Fruit fly (Drosophila melanogaster) whole organism, embryonic: ENCODE results near the gene comm.

Source experiments
- Adf1 ChIP-seq: fragments of 200-800 bp; sonication (Bioruptor generic); IDR thresholded peaks from 2 replicates; pipeline ENCODE4 v1.3.6; 2022; ENCODE audit warnings: missing biosample characterization, missing genetic modification characterization
- Bteb2 ChIP-seq: fragments of 200-800 bp; sonication (Bioruptor generic); optimal IDR thresholded peaks from 2 replicates; lab custom pipeline; 2016; ENCODE audit warnings: missing biosample characterization, missing genetic modification characterization
- CG10267 ChIP-seq: fragments of 200-800 bp; sonication (Bioruptor generic); optimal IDR thresholded peaks from 2 replicates; lab custom pipeline; 2018; ENCODE audit warnings: missing biosample characterization, mild to moderate bottlenecking, missing genetic modification characterization, moderate library complexity
- CG12104 ChIP-seq: fragments of 200-800 bp; sonication (Bioruptor generic); optimal IDR thresholded peaks from 3 replicates; lab custom pipeline; 2016; ENCODE audit warnings: missing biosample characterization, missing genetic modification characterization
- CG1233 ChIP-seq: fragments of 200-800 bp; sonication (Bioruptor generic); optimal IDR thresholded peaks from 4 replicates; lab custom pipeline; 2018; ENCODE audit warnings: missing biosample characterization, mild to moderate bottlenecking, missing genetic modification characterization
- CG13894 ChIP-seq: fragments of 200-800 bp; sonication (Bioruptor generic); optimal IDR thresholded peaks from 3 replicates; lab custom pipeline; 2018; ENCODE audit warnings: missing biosample characterization, mild to moderate bottlenecking, missing genetic modification characterization, moderate library complexity
- CG14965 ChIP-seq: fragments of 200-800 bp; sonication (Bioruptor generic); optimal IDR thresholded peaks from 2 replicates; lab custom pipeline; 2016; ENCODE audit warnings: missing biosample characterization, missing genetic modification characterization, borderline replicate concordance
- CG1603 ChIP-seq: fragments of 200-800 bp; sonication (Bioruptor generic); optimal IDR thresholded peaks from 2 replicates; lab custom pipeline; 2019; ENCODE audit warnings: missing biosample characterization, mild to moderate bottlenecking, missing genetic modification characterization, moderate library complexity
- CG17829 ChIP-seq: fragments of 200-800 bp; optimal IDR thresholded peaks from 2 replicates; lab custom pipeline; 2019; ENCODE audit warnings: missing biosample characterization, mild to moderate bottlenecking, missing genetic modification characterization, moderate library complexity
- CG1792 ChIP-seq: fragments of 200-800 bp; sonication (Bioruptor generic); optimal IDR thresholded peaks from 2 replicates; lab custom pipeline; 2016; ENCODE audit warnings: missing biosample characterization, missing genetic modification characterization
- CG1832 ChIP-seq: fragments of 200-800 bp; sonication (Bioruptor generic); optimal IDR thresholded peaks from 2 replicates; lab custom pipeline; 2017; ENCODE audit warnings: missing biosample characterization, mild to moderate bottlenecking, missing genetic modification characterization, inconsistent platforms
- CG30431 ChIP-seq: fragments of 200-800 bp; sonication (Bioruptor generic); optimal IDR thresholded peaks from 2 replicates; lab custom pipeline; 2017; ENCODE audit warnings: missing biosample characterization, missing genetic modification characterization
- CG31441 ChIP-seq: fragments of 200-800 bp; sonication (Bioruptor generic); IDR thresholded peaks from 2 replicates; pipeline ENCODE4 v1.3.6; 2022; ENCODE audit warnings: missing biosample characterization, missing genetic modification characterization
- CG32532 ChIP-seq: fragments of 200-800 bp; sonication (Bioruptor generic); IDR thresholded peaks from 2 replicates; pipeline ENCODE4 v1.3.6; 2022; ENCODE audit warnings: missing biosample characterization, missing genetic modification characterization
- CG4617 ChIP-seq: fragments of 200-800 bp; sonication (Bioruptor generic); optimal IDR thresholded peaks from 3 replicates; lab custom pipeline; 2016; ENCODE audit warnings: missing biosample characterization, missing genetic modification characterization, borderline replicate concordance
- CG5245 ChIP-seq: fragments of 200-800 bp; sonication (Bioruptor generic); optimal IDR thresholded peaks from 3 replicates; lab custom pipeline; 2016; ENCODE audit warnings: missing biosample characterization, missing genetic modification characterization
- CG7839 ChIP-seq: fragments of 200-800 bp; sonication (Bioruptor generic); optimal IDR thresholded peaks from 3 replicates; lab custom pipeline; 2018; ENCODE audit warnings: missing biosample characterization, mild to moderate bottlenecking, missing genetic modification characterization, moderate library complexity
- CG8089 ChIP-seq: fragments of 200-800 bp; sonication (Bioruptor generic); optimal IDR thresholded peaks from 3 replicates; lab custom pipeline; 2016; ENCODE audit warnings: missing biosample characterization, missing genetic modification characterization
- CG9215 ChIP-seq: fragments of 200-800 bp; sonication (Bioruptor generic); IDR thresholded peaks from 2 replicates; pipeline ENCODE4 v1.3.6; 2022; ENCODE audit warnings: missing biosample characterization, missing genetic modification characterization
- Dek ChIP-seq: fragments of 200-800 bp; sonication (Bioruptor generic); optimal IDR thresholded peaks from 3 replicates; lab custom pipeline; 2019; ENCODE audit warnings: missing biosample characterization, mild to moderate bottlenecking, missing genetic modification characterization, moderate library complexity
- GATAe ChIP-seq: fragments of 200-800 bp; sonication (Bioruptor generic); conservative IDR thresholded peaks from 2 replicates; pipeline ENCODE4 v1.3.6; 2022; ENCODE audit warnings: missing biosample characterization, missing genetic modification characterization
- HmgZ ChIP-seq: fragments of 200-800 bp; sonication (Bioruptor generic); optimal IDR thresholded peaks from 2 replicates; lab custom pipeline; 2018; ENCODE audit warnings: missing biosample characterization, mild to moderate bottlenecking, missing genetic modification characterization
- NFAT ChIP-seq: fragments of 200-800 bp; sonication (Bioruptor generic); IDR thresholded peaks from 2 replicates; pipeline ENCODE4 v1.3.6; 2022; ENCODE audit warnings: missing biosample characterization, missing genetic modification characterization
- Scr ChIP-seq: fragments of 200-800 bp; sonication (Bioruptor generic); IDR thresholded peaks from 2 replicates; pipeline ENCODE4 v1.3.6; 2022; ENCODE audit warnings: missing biosample characterization, missing genetic modification characterization; ENCODE audit not compliant: partially characterized antibody
- Sry-δ ChIP-seq: fragments of 200-800 bp; sonication (Bioruptor generic); optimal IDR thresholded peaks from 2 replicates; lab custom pipeline; 2016; ENCODE audit warnings: missing biosample characterization, missing genetic modification characterization
- Usf ChIP-seq: fragments of 200-800 bp; sonication (Bioruptor generic); optimal IDR thresholded peaks from 2 replicates; lab custom pipeline; 2017; ENCODE audit warnings: missing genotype, missing biosample characterization, missing genetic modification characterization
- ap ChIP-seq: fragments of 200-800 bp; sonication (Bioruptor generic); IDR thresholded peaks from 2 replicates; pipeline ENCODE4 v1.3.6; 2022; ENCODE audit warnings: missing biosample characterization, missing genetic modification characterization
- br ChIP-seq: fragments of >200 bp; optimal IDR thresholded peaks from 2 replicates; lab custom pipeline; 2017
- cas ChIP-seq: fragments of 200-800 bp; sonication (Bioruptor generic); IDR thresholded peaks from 2 replicates; pipeline ENCODE4 v1.3.6; 2022; ENCODE audit warnings: missing biosample characterization, missing genetic modification characterization
- caup ChIP-seq: fragments of 200-800 bp; sonication (Bioruptor generic); optimal IDR thresholded peaks from 3 replicates; lab custom pipeline; 2017; ENCODE audit warnings: missing biosample characterization, mild to moderate bottlenecking, missing genetic modification characterization, moderate library complexity; ENCODE audit not compliant: severe bottlenecking
- chn ChIP-seq: fragments of 200-800 bp; sonication (Bioruptor generic); optimal IDR thresholded peaks from 2 replicates; lab custom pipeline; 2016; ENCODE audit warnings: missing biosample characterization, missing genetic modification characterization
- crp ChIP-seq, 2 experiments: fragments of 200-800 bp; sonication (Bioruptor generic); optimal IDR thresholded peaks; 2 replicates in 1 of 2; 3 replicates in 1 of 2; lab custom pipeline; 2017; ENCODE audit warnings: missing biosample characterization in 2 of 2, missing genetic modification characterization in 2 of 2, mild to moderate bottlenecking in 1 of 2, moderate library complexity in 1 of 2
- da ChIP-seq: fragments of 200-800 bp; sonication (Bioruptor generic); optimal IDR thresholded peaks from 2 replicates; lab custom pipeline; 2016; ENCODE audit warnings: missing biosample characterization, missing genetic modification characterization
- dysf ChIP-seq: fragments of 200-800 bp; sonication (Bioruptor generic); IDR thresholded peaks from 3 replicates; pipeline ENCODE4 v1.3.6; 2022; ENCODE audit warnings: missing biosample characterization, missing genetic modification characterization
- ems ChIP-seq: fragments of 200-800 bp; sonication (Bioruptor generic); optimal IDR thresholded peaks from 3 replicates; lab custom pipeline; 2016; ENCODE audit warnings: missing biosample characterization, missing genetic modification characterization
- en ChIP-seq: fragments of 200-800 bp; sonication (Bioruptor generic); optimal IDR thresholded peaks from 2 replicates; lab custom pipeline; 2016; ENCODE audit warnings: missing biosample characterization, missing genetic modification characterization
- gro ChIP-seq: fragments of 200-800 bp; sonication (Bioruptor generic); optimal IDR thresholded peaks from 2 replicates; lab custom pipeline; 2016; ENCODE audit warnings: missing biosample characterization, missing genetic modification characterization
- gsb ChIP-seq: fragments of 200-800 bp; sonication (Bioruptor generic); IDR thresholded peaks from 2 replicates; pipeline ENCODE4 v1.3.6; 2022; ENCODE audit warnings: missing biosample characterization, missing genetic modification characterization
- hbn ChIP-seq: fragments of 200-800 bp; sonication (Bioruptor generic); IDR thresholded peaks from 2 replicates; pipeline ENCODE4 v1.3.6; 2022; ENCODE audit warnings: missing biosample characterization, missing genetic modification characterization; ENCODE audit not compliant: partially characterized antibody
- hkb ChIP-seq, 2 experiments: fragments of 200-800 bp in 1 of 2; fragments of >200 bp in 1 of 2; sonication (Bioruptor generic) in 1 of 2; IDR thresholded peaks in 1 of 2; optimal IDR thresholded peaks in 1 of 2; 2 replicates each; pipeline versions ENCODE4 v1.3.6 to Lab custom; 2017 to 2022; ENCODE audit warnings: missing biosample characterization in 1 of 2, missing genetic modification characterization in 1 of 2
- klu ChIP-seq: fragments of 200-800 bp; sonication (Bioruptor generic); IDR thresholded peaks from 2 replicates; pipeline ENCODE4 v1.3.6; 2022; ENCODE audit warnings: missing biosample characterization, missing genetic modification characterization
- lmd ChIP-seq: fragments of 200-800 bp; sonication (Bioruptor generic); IDR thresholded peaks from 2 replicates; pipeline ENCODE4 v1.3.6; 2022; ENCODE audit warnings: missing biosample characterization, missing genetic modification characterization
- run ChIP-seq: fragments of 200-800 bp; sonication (Bioruptor generic); optimal IDR thresholded peaks from 3 replicates; lab custom pipeline; 2018; ENCODE audit warnings: missing biosample characterization, mild to moderate bottlenecking, missing genetic modification characterization
- sim ChIP-seq: fragments of 200-800 bp; sonication (Bioruptor generic); IDR thresholded peaks from 2 replicates; pipeline ENCODE4 v1.3.6; 2022; ENCODE audit warnings: missing biosample characterization, missing genetic modification characterization
- sima ChIP-seq: fragments of 200-800 bp; sonication (Bioruptor generic); optimal IDR thresholded peaks from 2 replicates; lab custom pipeline; 2016; ENCODE audit warnings: missing biosample characterization, missing genetic modification characterization
- slbo ChIP-seq: fragments of 200-800 bp; sonication (Bioruptor generic); IDR thresholded peaks from 2 replicates; pipeline ENCODE4 v1.3.6; 2022; ENCODE audit warnings: missing biosample characterization, missing genetic modification characterization
- sug ChIP-seq: fragments of 200-800 bp; optimal IDR thresholded peaks from 2 replicates; lab custom pipeline; 2019; ENCODE audit warnings: missing biosample characterization, mild to moderate bottlenecking, missing genetic modification characterization, moderate library complexity
- tgo ChIP-seq: fragments of 200-800 bp; sonication (Bioruptor generic); IDR thresholded peaks from 3 replicates; pipeline ENCODE4 v1.3.6; 2022; ENCODE audit warnings: missing biosample characterization, missing genetic modification characterization
- trem ChIP-seq: fragments of 200-800 bp; optimal IDR thresholded peaks from 3 replicates; lab custom pipeline; 2019; ENCODE audit warnings: missing biosample characterization, mild to moderate bottlenecking, missing genetic modification characterization, moderate library complexity
- usp ChIP-seq: fragments of >200 bp; optimal IDR thresholded peaks from 2 replicates; lab custom pipeline; 2017; ENCODE audit warnings: missing biosample characterization, missing genetic modification characterization
- vnd ChIP-seq: fragments of 200-800 bp; sonication (Bioruptor generic); IDR thresholded peaks from 3 replicates; pipeline ENCODE4 v1.3.6; 2022; ENCODE audit warnings: missing biosample characterization, missing genetic modification characterization; ENCODE audit not compliant: partially characterized antibody
- yki ChIP-seq: fragments of >200 bp; optimal IDR thresholded peaks from 3 replicates; lab custom pipeline; 2018

comm gene

DNA sequence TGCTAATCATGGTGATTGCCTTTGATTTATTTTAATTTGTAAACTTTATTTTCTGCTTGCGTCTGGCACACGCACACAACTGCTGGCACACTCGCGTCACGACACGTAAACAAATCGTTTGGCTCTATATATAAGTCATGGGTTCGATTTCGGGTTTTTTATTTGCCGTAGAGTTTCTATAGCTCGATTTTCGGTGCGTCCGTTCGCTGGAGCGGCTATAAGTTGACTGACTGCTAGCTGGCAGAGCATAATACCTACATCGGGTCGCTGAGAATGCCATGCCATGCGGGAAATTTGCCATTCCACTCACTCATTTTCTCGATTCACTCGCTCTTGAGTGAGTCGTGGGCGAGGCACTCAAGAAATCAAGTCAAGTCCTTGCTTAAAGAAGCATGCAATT lies at the start of gene comm (continued):
- TF ChIP-seq usp (GFP tag; lab: Kevin White, UChicago) = no peak
- TF ChIP-seq Scr (GFP tag; lab: Robert Waterston, UW) = peak; percentile 49
- no peak for TF ChIP-seq CG31441 (GFP tag; lab: Robert Waterston, UW)
- TF ChIP-seq CG14965 (GFP tag; lab: Kevin White, UChicago) = no peak
- TF ChIP-seq trem (tag; lab: Kevin White, UChicago) = peak; percentile 8
- no peak for TF ChIP-seq CG4617 (GFP tag; lab: Kevin White, UChicago)
- peak; percentile 5 for TF ChIP-seq Dek (tag; lab: Kevin White, UChicago)
- TF ChIP-seq CG13894 (tag; lab: Kevin White, UChicago) = peak; percentile 69
- no peak for TF ChIP-seq chn (GFP tag; lab: Kevin White, UChicago)
- TF ChIP-seq yki (lab: Kevin White, UChicago) = no peak
- no peak for TF ChIP-seq CG1832 (GFP tag; lab: Kevin White, UChicago)
- TF ChIP-seq tgo (GFP tag; lab: Robert Waterston, UW) = no peak
- 0 out of 2 replicates have a peak, but pooled peaks have one; percentile 30 for TF ChIP-seq slbo
- peak; percentile 17 for TF ChIP-seq CG7839 (tag; lab: Kevin White, UChicago)
- TF ChIP-seq Usf (GFP tag; lab: Kevin White, UChicago) = no peak
- TF ChIP-seq hbn (GFP tag; lab: Robert Waterston, UW) = 0 out of 2 replicates have a peak, but pooled peaks have one; percentile 27
- no peak for TF ChIP-seq CG30431 (GFP tag; lab: Kevin White, UChicago)
- no peak; the same call in 1 of the 2 replicates for TF ChIP-seq Adf1 (GFP tag; lab: Robert Waterston, UW)
- no peak for TF ChIP-seq en
- no peak for TF ChIP-seq CG9215 (GFP tag; lab: Robert Waterston, UW)
- TF ChIP-seq CG12104 (GFP tag; lab: Kevin White, UChicago) = no peak
- TF ChIP-seq CG1233 = no peak
- TF ChIP-seq CG8089 (GFP tag; lab: Kevin White, UChicago) = peak; percentile 26
- TF ChIP-seq cas = no peak
- TF ChIP-seq GATAe (GFP tag; lab: Robert Waterston, UW) = no peak
- TF ChIP-seq Sry-δ = no peak
- TF ChIP-seq klu (GFP tag; lab: Robert Waterston, UW) = no peak
- no peak for TF ChIP-seq crp (GFP tag; optimal IDR thresholded peaks at IDR 0.05; lab: Kevin White, UChicago)
- peak; percentile 39 for TF ChIP-seq sug (tag; lab: Kevin White, UChicago)
- no peak for TF ChIP-seq hkb (optimal IDR thresholded peaks at IDR 0.05; lab: Kevin White, UChicago)
- TF ChIP-seq hkb (GFP tag; IDR thresholded peaks at IDR 0.05; lab: Robert Waterston, UW) = 0 out of 2 replicates have a peak, but pooled peaks have one; percentile 41
- TF ChIP-seq gsb = no peak
- TF ChIP-seq CG10267 (tag; lab: Kevin White, UChicago) = no peak
- peak; percentile 7; the same call in 1 of the 3 replicates for TF ChIP-seq dysf (GFP tag; lab: Robert Waterston, UW)
- TF ChIP-seq sim = no peak
- no peak for TF ChIP-seq br (lab: Kevin White, UChicago)
- TF ChIP-seq caup = peak; percentile 41
- no peak for TF ChIP-seq sima
- TF ChIP-seq vnd (GFP tag; lab: Robert Waterston, UW) = no peak
- TF ChIP-seq CG1792 (GFP tag; lab: Kevin White, UChicago) = no peak
- TF ChIP-seq Bteb2 (GFP tag; lab: Kevin White, UChicago) = no peak
- no peak for TF ChIP-seq ems (GFP tag; lab: Kevin White, UChicago)
- TF ChIP-seq gro (GFP tag; lab: Kevin White, UChicago) = peak; percentile 56
- no peak for TF ChIP-seq run (tag; lab: Kevin White, UChicago)
- TF ChIP-seq CG5245 = no peak
- TF ChIP-seq NFAT (GFP tag; lab: Robert Waterston, UW) = 0 out of 2 replicates have a peak, but pooled peaks have one; percentile 16
- peak; percentile 54 for TF ChIP-seq HmgZ (tag; lab: Kevin White, UChicago)
- no peak for TF ChIP-seq lmd (GFP tag; lab: Robert Waterston, UW)
- no peak for TF ChIP-seq ap (GFP tag; lab: Robert Waterston, UW)
- TF ChIP-seq CG1603 (tag; lab: Kevin White, UChicago) = peak; percentile 27
- TF ChIP-seq da (GFP tag; lab: Kevin White, UChicago) = no peak
- TF ChIP-seq CG32532 = peak; percentile 46; the same call in 1 of the 2 replicates
- TF ChIP-seq CG17829 (tag; lab: Kevin White, UChicago) = peak; percentile 91
